Fruit fly (Drosophila melanogaster) whole organism, pupa: ENCODE measurements around the gene CG17258.

Experiments
- CG10348 ChIP-seq: fragments of 200-800 bp; sonication (Bioruptor generic); IDR thresholded peaks from 2 replicates; pipeline ENCODE4 v1.3.6; 2022; ENCODE audit warnings: missing biosample characterization, missing genetic modification characterization
- CG12605 ChIP-seq: fragments of 200-800 bp; sonication (Bioruptor generic); IDR thresholded peaks from 2 replicates; pipeline ENCODE4 v1.3.6; 2022; ENCODE audit warnings: missing biosample characterization, missing genetic modification characterization
- CG13204 ChIP-seq: fragments of 200-800 bp; sonication (Bioruptor generic); optimal IDR thresholded peaks from 2 replicates; lab custom pipeline; 2018; ENCODE audit warnings: missing biosample characterization, mild to moderate bottlenecking, missing genetic modification characterization, moderate library complexity
- CG14655 ChIP-seq: fragments of 200-800 bp; sonication (Bioruptor generic); optimal IDR thresholded peaks from 3 replicates; lab custom pipeline; 2017; ENCODE audit warnings: mild to moderate bottlenecking, missing biosample characterization, missing genetic modification reagents, missing genetic modification characterization
- CG15710 ChIP-seq: fragments of 200-800 bp; sonication (Bioruptor generic); optimal IDR thresholded peaks from 2 replicates; lab custom pipeline; 2018; ENCODE audit warnings: missing biosample characterization, mild to moderate bottlenecking, missing genetic modification characterization, moderate library complexity
- CG17806 ChIP-seq: fragments of 200-800 bp; sonication (Bioruptor generic); optimal IDR thresholded peaks from 2 replicates; lab custom pipeline; 2018; ENCODE audit warnings: missing biosample characterization, mild to moderate bottlenecking, missing genetic modification characterization, moderate library complexity
- CG32121 ChIP-seq: fragments of 200-800 bp; sonication (Bioruptor generic); IDR thresholded peaks from 2 replicates; pipeline ENCODE4 v1.3.6; 2022; ENCODE audit warnings: missing biosample characterization, missing genetic modification characterization
- CG34367 ChIP-seq: fragments of 200-800 bp; sonication (Bioruptor generic); optimal IDR thresholded peaks from 2 replicates; lab custom pipeline; 2018; ENCODE audit warnings: missing biosample characterization, mild to moderate bottlenecking, missing genetic modification characterization
- CG4496 ChIP-seq: fragments of 200-800 bp; sonication (Bioruptor generic); IDR thresholded peaks from 3 replicates; pipeline ENCODE4 v1.3.6; 2022; ENCODE audit warnings: missing biosample characterization, missing genetic modification characterization
- CG8159 ChIP-seq: fragments of 200-800 bp; sonication (Bioruptor generic); optimal IDR thresholded peaks from 3 replicates; lab custom pipeline; 2018; ENCODE audit warnings: missing biosample characterization, mild to moderate bottlenecking, missing genetic modification characterization, moderate library complexity
- CG8301 ChIP-seq: fragments of 200-800 bp; sonication (Bioruptor generic); optimal IDR thresholded peaks from 2 replicates; lab custom pipeline; 2018; ENCODE audit warnings: missing biosample characterization, mild to moderate bottlenecking, missing genetic modification characterization
- CG9948 ChIP-seq: fragments of 200-800 bp; sonication (Bioruptor generic); optimal IDR thresholded peaks from 2 replicates; lab custom pipeline; 2018; ENCODE audit warnings: missing biosample characterization, mild to moderate bottlenecking, missing genetic modification characterization, moderate library complexity
- D1 ChIP-seq: fragments of 200-800 bp; sonication (Bioruptor generic); optimal IDR thresholded peaks from 2 replicates; lab custom pipeline; 2018; ENCODE audit warnings: missing biosample characterization, mild to moderate bottlenecking, missing genetic modification characterization, moderate library complexity
- EcR ChIP-seq: fragments of 200-800 bp; sonication (Bioruptor generic); optimal IDR thresholded peaks from 3 replicates; lab custom pipeline; 2019; ENCODE audit warnings: missing biosample characterization, missing genetic modification characterization, mild to moderate bottlenecking, moderate library complexity, missing genetic modification reagents
- Ets98B ChIP-seq: fragments of 200-800 bp; sonication (Bioruptor generic); IDR thresholded peaks from 2 replicates; pipeline ENCODE4 v1.3.6; 2022; ENCODE audit warnings: missing biosample characterization, missing genetic modification characterization
- Pif1A ChIP-seq: fragments of 200-800 bp; sonication (Bioruptor generic); optimal IDR thresholded peaks from 3 replicates; lab custom pipeline; 2016; ENCODE audit warnings: missing biosample characterization, missing genetic modification characterization
- Pif1B ChIP-seq: fragments of 200-800 bp; sonication (Bioruptor generic); optimal IDR thresholded peaks from 3 replicates; lab custom pipeline; 2016; ENCODE audit warnings: missing biosample characterization, missing genetic modification characterization
- Snoo ChIP-seq: fragments of 200-800 bp; sonication (Bioruptor generic); optimal IDR thresholded peaks from 3 replicates; lab custom pipeline; 2017; ENCODE audit warnings: missing biosample characterization, mild to moderate bottlenecking, missing genetic modification characterization, inconsistent platforms
- fd96Ca ChIP-seq: fragments of 200-800 bp; sonication (Bioruptor generic); IDR thresholded peaks from 3 replicates; pipeline ENCODE4 v1.3.6; 2022; ENCODE audit warnings: missing biosample characterization, missing genetic modification characterization
- gl ChIP-seq: fragments of 200-800 bp; sonication (Bioruptor generic); optimal IDR thresholded peaks from 2 replicates; lab custom pipeline; 2018; ENCODE audit warnings: missing biosample characterization, mild to moderate bottlenecking, missing genetic modification characterization
- rn ChIP-seq: fragments of 200-800 bp; sonication (Bioruptor generic); IDR thresholded peaks from 2 replicates; pipeline ENCODE4 v1.3.6; 2022; ENCODE audit warnings: missing biosample characterization, missing genetic modification characterization

The CG17258 gene

DNA sequence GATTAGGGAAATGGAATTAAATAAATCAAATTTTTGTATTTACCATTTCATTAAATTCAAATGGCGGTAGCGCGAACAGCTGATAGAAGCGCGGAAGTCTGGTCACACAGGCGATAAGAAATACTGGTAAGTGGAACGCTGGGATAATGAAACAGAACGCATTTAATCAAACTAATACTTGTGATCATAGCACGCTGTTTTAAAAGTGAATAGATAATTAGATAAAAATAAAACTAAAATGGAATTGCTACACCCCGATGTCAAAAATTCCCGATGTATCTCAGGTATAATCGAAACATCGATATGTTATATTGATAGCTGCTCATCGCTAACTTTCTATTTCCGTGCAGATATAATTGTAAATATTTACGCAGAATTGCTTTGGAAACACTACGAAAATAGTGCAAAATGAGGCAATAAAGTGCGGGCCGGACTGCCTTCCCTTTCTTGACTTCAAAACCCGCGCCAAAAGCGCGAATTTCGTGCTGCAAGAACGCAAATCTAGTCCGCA, 42.4 kb downstream of the CG17258 start, which contains the start of the genes okr and CG3558:
Gene okr, minus strand, starts transcription at position 96 of the 511 bp plus-strand sequence.
Gene CG3558, plus strand, starts transcription at position 207 of the 511 bp plus-strand sequence.
- no peak for TF ChIP-seq Pif1A (GFP tag; lab: Kevin White, UChicago)
- no peak for TF ChIP-seq Ets98B (GFP tag; lab: Robert Waterston, UW)
- TF ChIP-seq Snoo (tag; lab: Kevin White, UChicago), result no peak
- no peak for TF ChIP-seq CG9948 (tag; lab: Kevin White, UChicago)

DNA sequence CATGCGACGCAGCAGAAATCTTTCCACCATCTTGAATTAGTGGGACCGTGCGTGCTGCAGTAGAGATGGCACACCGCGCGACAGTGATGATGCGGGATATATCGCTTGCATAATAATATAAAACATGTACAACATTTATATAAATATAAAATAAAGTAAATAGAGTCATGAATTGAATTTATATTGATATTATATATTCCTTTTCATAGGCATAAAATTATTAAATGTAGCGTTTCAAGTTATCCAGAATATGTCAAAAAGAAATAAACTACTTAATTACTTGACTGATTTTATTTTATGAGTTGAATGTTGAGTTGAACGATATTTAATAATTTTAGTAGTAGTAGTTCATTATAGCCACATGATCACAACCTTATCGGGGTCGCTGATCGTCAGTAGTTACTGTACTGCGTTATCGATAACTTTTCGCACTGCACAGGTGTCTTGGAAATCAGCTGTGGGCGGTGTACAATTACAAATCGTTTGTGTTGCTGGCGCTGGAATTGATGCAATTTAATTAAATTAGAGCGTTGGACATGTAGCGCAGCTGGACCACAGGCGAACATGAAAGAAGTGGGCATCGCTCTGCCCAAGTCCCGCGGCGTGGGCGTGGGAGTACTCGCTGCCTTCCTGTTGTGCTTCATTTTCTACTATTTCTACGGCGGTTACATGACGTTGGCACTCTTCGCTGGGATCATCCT, 47.3 kb downstream of the CG17258 start, which contains the start of the genes Chd1 and Bem46:
Gene Chd1, minus strand, starts transcription at position 43 of the 701 bp plus-strand sequence.
Gene Bem46, plus strand, starts transcription at position 436 of the 701 bp plus-strand sequence.
- TF ChIP-seq Pif1A (GFP tag; lab: Kevin White, UChicago) (no peak), Pif1B (no peak), CG8159 (tag; lab: Kevin White, UChicago) (peak; percentile 85), CG13204 (GFP tag; lab: Kevin White, UChicago) (no peak), Snoo (tag; lab: Kevin White, UChicago) (peak; percentile 79), CG15710 (tag; lab: Kevin White, UChicago) (peak; percentile 80), CG10348 (GFP tag; lab: Robert Waterston, UW) (no peak), CG4496 (GFP tag; lab: Robert Waterston, UW) (peak; percentile 90), CG17806 (peak; percentile 75), CG34367 (peak; percentile 72), CG12605 (GFP tag; lab: Robert Waterston, UW) (peak; percentile 71), EcR (GFP tag; lab: Kevin White, UChicago) (no peak), D1 (tag; lab: Kevin White, UChicago) (no peak), fd96Ca (peak; percentile 77), CG14655 (GFP tag; lab: Kevin White, UChicago) (no peak), gl (tag; lab: Kevin White, UChicago) (peak; percentile 34), CG9948 (tag; lab: Kevin White, UChicago) (peak; percentile 84), CG8301 (tag; lab: Kevin White, UChicago) (no peak), Ets98B (GFP tag; lab: Robert Waterston, UW) (peak; percentile 64; the same call in 1 of the 2 replicates), CG32121 (GFP tag; lab: Robert Waterston, UW) (peak; percentile 76), rn (peak; percentile 55; the same call in 1 of the 2 replicates)

DNA sequence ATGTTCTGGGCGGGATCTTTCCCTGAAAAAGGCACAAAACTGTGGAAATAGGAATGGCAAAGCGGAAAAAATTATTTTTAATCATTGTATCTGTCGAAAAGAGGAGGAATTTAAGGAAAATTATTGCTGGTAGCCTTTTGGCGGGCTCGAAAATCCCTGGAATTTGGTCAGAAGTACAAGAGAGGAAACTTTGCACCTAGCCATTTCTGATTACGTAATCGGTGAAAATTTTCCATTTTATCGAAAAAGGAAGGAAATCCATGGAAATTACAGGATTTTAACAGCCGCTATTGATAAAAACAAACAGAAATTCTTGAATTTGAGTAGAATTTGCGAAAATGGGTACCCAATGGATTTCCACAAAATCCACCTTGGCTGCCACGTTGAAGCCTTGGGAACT, 48.4 kb downstream of the CG17258 start:
- TF ChIP-seq CG13204 (GFP tag; lab: Kevin White, UChicago) (no peak), gl (tag; lab: Kevin White, UChicago) (no peak), CG9948 (tag; lab: Kevin White, UChicago) (no peak), CG14655 (GFP tag; lab: Kevin White, UChicago) (no peak), fd96Ca (no peak)
- TF ChIP-seq, all 21 proteins: peak for 0
